Worm (Caenorhabditis elegans) whole organism, late embryonic: ENCODE results near the gene T24C4.3.

ENCODE experiments used
- K02D7.2 ChIP-seq: sonication (generic microtip); optimal IDR thresholded peaks from 2 replicates; lab custom pipeline; 2017; ENCODE audit warnings: mild to moderate bottlenecking, missing genetic modification characterization, missing compliant biosample characterization
- eyg-1 ChIP-seq: sonication (generic microtip); optimal IDR thresholded peaks from 2 replicates; lab custom pipeline; 2016; ENCODE audit warnings: missing genotype, missing genetic modification characterization, missing compliant biosample characterization
- hlh-13 ChIP-seq: fragments of 200-800 bp; sonication (Bioruptor generic); optimal IDR thresholded peaks from 2 replicates; lab custom pipeline; 2018; ENCODE audit warnings: mild to moderate bottlenecking, missing genetic modification characterization, missing compliant biosample characterization
- nhr-11 ChIP-seq: fragments of 150-350 bp; optimal IDR thresholded peaks from 2 replicates; lab custom pipeline; 2014; ENCODE audit warnings: missing biosample characterization, missing genetic modification characterization
- pha-4 ChIP-seq: fragments of 150-350 bp; optimal IDR thresholded peaks from 2 replicates; lab custom pipeline; 2018; ENCODE audit warnings: missing biosample characterization, missing genetic modification reagents, missing genetic modification characterization
- rnt-1 ChIP-seq: sonication (generic microtip); optimal IDR thresholded peaks from 2 replicates; lab custom pipeline; 2016; ENCODE audit warnings: missing genetic modification characterization, missing compliant biosample characterization

ce11 chrIII:853859-854359 lies 18.4 kb downstream of the T24C4.3 start, which contains the start of the genes rnp-5 and tag-51:
- TF ChIP-seq nhr-11 (tag; lab: Kevin White, UChicago) (no peak), pha-4 (tag; lab: Kevin White, UChicago) (no peak), eyg-1 (tag; lab: Kevin White, UChicago) (no peak), K02D7.2 (tag; lab: Kevin White, UChicago) (no peak), hlh-13 (no peak), rnt-1 (tag; lab: Kevin White, UChicago) (no peak)
